Fruit fly (Drosophila melanogaster): ENCODE data around the gene Myt1.
A peak's percentile ranks its signal among the peaks of the same experiment; 100 is the strongest.

Myt1 gene

dm6 chr3L:5779476-5780401 lies at the start of gene Myt1, which contains the start of the genes PGRP-LD and Pmi:
Gene Myt1, minus strand, starts transcription at chr3L:5779591.
Gene PGRP-LD, plus strand, starts transcription at chr3L:5780051.
Gene Pmi, plus strand, starts transcription at chr3L:5780051.
- TF ChIP-seq CG33017 (tag; optimal IDR thresholded peaks at IDR 0.05) (no peak), Hr96 (GFP tag; optimal IDR thresholded peaks at IDR 0.05) (no peak), CG7101 (tag; optimal IDR thresholded peaks at IDR 0.05) (no peak)

- TF ChIP-seq cic (GFP tag; optimal IDR thresholded peaks at IDR 0.05) (no peak), ovo (GFP tag; optimal IDR thresholded peaks at IDR 0.05) (no peak), tj (GFP tag; optimal IDR thresholded peaks at IDR 0.05) (no peak), kay (GFP tag; ENCODE audit: borderline replicate concordance) (no peak), cnc (optimal IDR thresholded peaks at IDR 0.05) (no peak), CG33017 (tag; optimal IDR thresholded peaks at IDR 0.05) (no peak), Clk (GFP tag; optimal IDR thresholded peaks at IDR 0.05) (no peak), Crg-1 (GFP tag; optimal IDR thresholded peaks at IDR 0.05) (no peak), CG5204 (GFP tag; optimal IDR thresholded peaks at IDR 0.05) (no peak), CG12768 (GFP tag; optimal IDR thresholded peaks at IDR 0.05) (no peak), Hr96 (GFP tag; optimal IDR thresholded peaks at IDR 0.05) (no peak), CG1620 (GFP tag; optimal IDR thresholded peaks at IDR 0.05) (no peak)
These were observed 49.3 kb upstream of the Myt1 start for dm6 chr3L:5828684-5829083.

dm6 chr3L:5828275-5828674 lies 48.9 kb upstream of the Myt1 start:
- TF ChIP-seq CG14711 (tag; optimal IDR thresholded peaks at IDR 0.05) = no peak
- TF ChIP-seq cnc (optimal IDR thresholded peaks at IDR 0.05) = no peak
- TF ChIP-seq CG1620 (GFP tag; optimal IDR thresholded peaks at IDR 0.05) = no peak
- TF ChIP-seq cic (GFP tag; optimal IDR thresholded peaks at IDR 0.05) = no peak

dm6 chr3L:5825483-5825882 lies 46.1 kb upstream of the Myt1 start:
- TF ChIP-seq Crg-1 (GFP tag; optimal IDR thresholded peaks at IDR 0.05) (no peak), Clk (GFP tag; optimal IDR thresholded peaks at IDR 0.05) (no peak), bab1 (GFP tag; optimal IDR thresholded peaks at IDR 0.05) (no peak), cnc (optimal IDR thresholded peaks at IDR 0.05) (no peak)

- no peak for TF ChIP-seq cnc (optimal IDR thresholded peaks at IDR 0.05)
- no peak for TF ChIP-seq CG33017 (tag; optimal IDR thresholded peaks at IDR 0.05)
- TF ChIP-seq CG1620 (GFP tag; optimal IDR thresholded peaks at IDR 0.05) = no peak
- no peak for TF ChIP-seq kay (GFP tag; ENCODE audit: borderline replicate concordance)
- no peak for TF ChIP-seq Clk (GFP tag; optimal IDR thresholded peaks at IDR 0.05)
These were observed 44.5 kb upstream of the Myt1 start for dm6 chr3L:5823763-5824445.

dm6 chr3L:5821506-5821905 lies 42.1 kb upstream of the Myt1 start:
- TF ChIP-seq CG7045 (GFP tag; optimal IDR thresholded peaks at IDR 0.05) (peak; percentile 30), Clk (GFP tag; optimal IDR thresholded peaks at IDR 0.05) (no peak), cic (GFP tag; optimal IDR thresholded peaks at IDR 0.05) (peak; percentile 56), CG33017 (tag; optimal IDR thresholded peaks at IDR 0.05) (no peak), pad (GFP tag; optimal IDR thresholded peaks at IDR 0.05) (no peak), Hr96 (GFP tag; optimal IDR thresholded peaks at IDR 0.05) (no peak), CG7101 (tag; optimal IDR thresholded peaks at IDR 0.05) (peak; percentile 14), Mnt (GFP tag; optimal IDR thresholded peaks at IDR 0.05) (no peak), toe (GFP tag; optimal IDR thresholded peaks at IDR 0.05) (no peak), cnc (optimal IDR thresholded peaks at IDR 0.05) (no peak), Crg-1 (GFP tag; optimal IDR thresholded peaks at IDR 0.05) (no peak), CG11617 (GFP tag; optimal IDR thresholded peaks at IDR 0.05) (no peak), CG12768 (GFP tag; optimal IDR thresholded peaks at IDR 0.05) (no peak), tj (GFP tag; optimal IDR thresholded peaks at IDR 0.05) (no peak), kay (GFP tag; ENCODE audit: borderline replicate concordance) (no peak), CG1620 (GFP tag; optimal IDR thresholded peaks at IDR 0.05) (no peak), CG5204 (GFP tag; optimal IDR thresholded peaks at IDR 0.05) (peak; percentile 27), ovo (GFP tag; optimal IDR thresholded peaks at IDR 0.05) (peak; percentile 13), bab1 (GFP tag; optimal IDR thresholded peaks at IDR 0.05) (no peak), CG14711 (tag; optimal IDR thresholded peaks at IDR 0.05) (peak; percentile 21)

dm6 chr3L:5820793-5821192 lies 41.4 kb upstream of the Myt1 start:
- no peak for TF ChIP-seq CG33017 (tag; optimal IDR thresholded peaks at IDR 0.05)
- no peak for TF ChIP-seq Mnt (GFP tag; optimal IDR thresholded peaks at IDR 0.05)
- no peak for TF ChIP-seq pad (GFP tag; optimal IDR thresholded peaks at IDR 0.05)
- TF ChIP-seq CG11617 (GFP tag; optimal IDR thresholded peaks at IDR 0.05) = no peak
- no peak for TF ChIP-seq CG7101 (tag; optimal IDR thresholded peaks at IDR 0.05)
- no peak for TF ChIP-seq CG7045 (GFP tag; optimal IDR thresholded peaks at IDR 0.05)
- TF ChIP-seq bab1 (GFP tag; optimal IDR thresholded peaks at IDR 0.05) = no peak
